7 fruit fly cellular contexts compared by ENCODE assay signal in the genomic region with DNA sequence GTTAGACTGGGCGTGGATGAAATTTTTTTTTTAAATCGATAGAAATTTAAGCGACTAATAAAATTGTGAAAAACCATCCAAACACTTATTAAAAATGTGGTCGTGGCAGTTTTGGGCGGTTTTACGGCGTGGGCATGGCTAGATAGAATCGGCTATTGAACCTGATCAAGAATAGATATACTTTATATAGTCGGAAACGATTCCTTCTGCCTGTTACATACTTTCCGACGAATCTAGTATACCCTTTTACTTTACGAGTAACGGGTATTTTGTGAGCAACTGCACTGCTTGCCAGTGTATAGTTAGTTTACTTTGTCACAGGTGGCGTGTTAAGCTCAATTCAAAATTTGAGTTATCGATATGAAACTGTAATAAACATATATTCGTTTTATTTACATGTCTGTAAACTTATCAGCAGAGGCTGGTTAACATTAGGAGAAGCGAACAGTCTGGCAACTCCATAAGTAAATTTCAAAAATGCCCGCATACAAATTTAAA.
A peak's percentile ranks its signal among the peaks of the same experiment; 100 is the strongest.
TF ChIP-seq lines count a peak whose summit lies in the region.

No protein-coding gene starts in this region.

- TF ChIP-seq CTCF in S2 (optimal IDR thresholded peaks at IDR 0.05; lab: Kevin White, UChicago), result peak; percentile 93 to 94
- TF ChIP-seq CTCF in whole organism, embryonic (GFP tag; optimal IDR thresholded peaks at IDR 0.05; lab: Kevin White, UChicago), result peak; percentile 96

TF ChIP-seq in whole organism, 6 proteins besides CTCF, POLR2A, EP300 and RAD21:
- TF ChIP-seq psq (optimal IDR thresholded peaks at IDR 0.05; lab: Kevin White, UChicago) (no peak), CG8478 (optimal IDR thresholded peaks at IDR 0.05; lab: Kevin White, UChicago) (no peak), EcR (GFP tag; optimal IDR thresholded peaks at IDR 0.05; lab: Kevin White, UChicago) (no peak), usp (GFP tag; optimal IDR thresholded peaks at IDR 0.05; lab: Kevin White, UChicago) (no peak), pan (optimal IDR thresholded peaks at IDR 0.05; lab: Kevin White, UChicago) (peak; percentile 66)

TF ChIP-seq in whole organism, adult, 20 proteins besides CTCF, POLR2A, EP300 and RAD21 (continues in another document):
- TF ChIP-seq tj (GFP tag; optimal IDR thresholded peaks at IDR 0.05; lab: Kevin White, UChicago), result no peak
- TF ChIP-seq Clk (GFP tag; optimal IDR thresholded peaks at IDR 0.05; lab: Kevin White, UChicago), result no peak
- peak; percentile 98 for TF ChIP-seq cic (GFP tag; optimal IDR thresholded peaks at IDR 0.05; lab: Kevin White, UChicago)
- peak; percentile 2 for TF ChIP-seq CG5204 (GFP tag; optimal IDR thresholded peaks at IDR 0.05; lab: Kevin White, UChicago)
- TF ChIP-seq Hr96 (GFP tag; optimal IDR thresholded peaks at IDR 0.05; lab: Kevin White, UChicago), result peak; percentile 66
- TF ChIP-seq Crg-1 (GFP tag; optimal IDR thresholded peaks at IDR 0.05; lab: Kevin White, UChicago), result peak; percentile 31
- TF ChIP-seq Mnt (GFP tag; optimal IDR thresholded peaks at IDR 0.05; lab: Kevin White, UChicago), result peak; percentile 47
- peak; percentile 19 for TF ChIP-seq CG14711 (tag; optimal IDR thresholded peaks at IDR 0.05; lab: Kevin White, UChicago)
- TF ChIP-seq kay (GFP tag; lab: Kevin White, UChicago; ENCODE audit: borderline replicate concordance), result peak; percentile 78
- peak; percentile 23 for TF ChIP-seq toe (GFP tag; optimal IDR thresholded peaks at IDR 0.05; lab: Kevin White, UChicago)
- no peak for TF ChIP-seq CG33017 (tag; optimal IDR thresholded peaks at IDR 0.05; lab: Kevin White, UChicago)
- no peak for TF ChIP-seq CG7045 (GFP tag; optimal IDR thresholded peaks at IDR 0.05; lab: Kevin White, UChicago)
- TF ChIP-seq CG1620 (GFP tag; optimal IDR thresholded peaks at IDR 0.05; lab: Kevin White, UChicago), result peak; percentile 13
- peak; percentile 18 for TF ChIP-seq pad (GFP tag; optimal IDR thresholded peaks at IDR 0.05; lab: Kevin White, UChicago)
- peak; percentile 44 for TF ChIP-seq CG11617 (GFP tag; optimal IDR thresholded peaks at IDR 0.05; lab: Kevin White, UChicago)
- TF ChIP-seq bab1 (GFP tag; optimal IDR thresholded peaks at IDR 0.05; lab: Kevin White, UChicago), result peak; percentile 72

TF ChIP-seq in whole organism, embryonic, 481 proteins besides CTCF, POLR2A, EP300 and RAD21 (continues in another document):
- peak; percentile 65 for TF ChIP-seq slbo (GFP tag; IDR thresholded peaks at IDR 0.05; lab: Robert Waterston, UW)
- peak; percentile 43; the same call in 2 of the 3 replicates for TF ChIP-seq tgo (GFP tag; IDR thresholded peaks at IDR 0.05; lab: Robert Waterston, UW)
- peak; percentile 12 for TF ChIP-seq gsb-n (tag; optimal IDR thresholded peaks at IDR 0.05; lab: Kevin White, UChicago)
- peak; percentile 79 for TF ChIP-seq Myb (GFP tag; optimal IDR thresholded peaks at IDR 0.05; lab: Kevin White, UChicago)
- TF ChIP-seq Bdp1 (GFP tag; optimal IDR thresholded peaks at IDR 0.05; lab: Kevin White, UChicago), result no peak
- no peak for TF ChIP-seq vfl (GFP tag; optimal IDR thresholded peaks at IDR 0.05; lab: Kevin White, UChicago)
- no peak for TF ChIP-seq Awh (GFP tag; IDR thresholded peaks at IDR 0.05; lab: Robert Waterston, UW)
- peak; percentile 58; the same call in 1 of the 2 replicates for TF ChIP-seq tna (GFP tag; IDR thresholded peaks at IDR 0.05; lab: Robert Waterston, UW; ENCODE audit: partially characterized antibody)
- peak; percentile 66; the same call in 2 of the 3 replicates for TF ChIP-seq zfh1 (GFP tag; IDR thresholded peaks at IDR 0.05; lab: Robert Waterston, UW)
- TF ChIP-seq Eip74EF (GFP tag; optimal IDR thresholded peaks at IDR 0.05; lab: Kevin White, UChicago), result peak in 1 of 2 experiments; percentile 50
- peak; percentile 66 for TF ChIP-seq lmd (GFP tag; IDR thresholded peaks at IDR 0.05; lab: Robert Waterston, UW)
- TF ChIP-seq Pdp1 (GFP tag; optimal IDR thresholded peaks at IDR 0.05; lab: Kevin White, UChicago), result peak; percentile 64 to 68
- TF ChIP-seq CG10431 (GFP tag; optimal IDR thresholded peaks at IDR 0.05; lab: Kevin White, UChicago), result no peak
- no peak for TF ChIP-seq CG12104 (GFP tag; optimal IDR thresholded peaks at IDR 0.05; lab: Kevin White, UChicago)
- TF ChIP-seq Oaz (GFP tag; IDR thresholded peaks at IDR 0.05; lab: Robert Waterston, UW), result no peak; the same call in 1 of the 2 replicates

TF ChIP-seq in whole organism, prepupa, 60 proteins besides CTCF, POLR2A, EP300 and RAD21 (continues in another document):
- TF ChIP-seq fkh (GFP tag; optimal IDR thresholded peaks at IDR 0.05; lab: Kevin White, UChicago) (peak; percentile 39), acj6 (GFP tag; optimal IDR thresholded peaks at IDR 0.05; lab: Kevin White, UChicago) (peak; percentile 43), CG6163 (GFP tag; IDR thresholded peaks at IDR 0.05; lab: Robert Waterston, UW) (peak; percentile 58; the same call in 2 of the 3 replicates), net (GFP tag; optimal IDR thresholded peaks at IDR 0.05; lab: Kevin White, UChicago) (no peak), Sox15 (GFP tag; optimal IDR thresholded peaks at IDR 0.05; lab: Kevin White, UChicago) (no peak), CG11762 (GFP tag; optimal IDR thresholded peaks at IDR 0.05; lab: Kevin White, UChicago; ENCODE audit: insufficient read depth) (peak; percentile 20), CG15336 (GFP tag; IDR thresholded peaks at IDR 0.05; lab: Robert Waterston, UW) (peak; percentile 60), lz (GFP tag; optimal IDR thresholded peaks at IDR 0.05; lab: Kevin White, UChicago) (peak; percentile 57), dac (GFP tag; optimal IDR thresholded peaks at IDR 0.05; lab: Kevin White, UChicago) (no peak), Eip93F (GFP tag; optimal IDR thresholded peaks at IDR 0.05; lab: Kevin White, UChicago) (no peak), spab (GFP tag; optimal IDR thresholded peaks at IDR 0.05; lab: Kevin White, UChicago) (no peak), CG34406 (GFP tag; optimal IDR thresholded peaks at IDR 0.05; lab: Kevin White, UChicago) (peak; percentile 5), CG3032 (tag; optimal IDR thresholded peaks at IDR 0.05; lab: Kevin White, UChicago) (peak; percentile 82), Smox (GFP tag; optimal IDR thresholded peaks at IDR 0.05; lab: Kevin White, UChicago) (peak; percentile 43), svp (GFP tag; lab: Kevin White, UChicago) (peak; percentile 85), CG6854 (GFP tag; optimal IDR thresholded peaks at IDR 0.05; lab: Kevin White, UChicago) (no peak), Met (GFP tag; optimal IDR thresholded peaks at IDR 0.05; lab: Kevin White, UChicago) (peak; percentile 59)

TF ChIP-seq in whole organism, pupa, 21 proteins besides CTCF, POLR2A, EP300 and RAD21 (continues in another document):
- TF ChIP-seq Ets98B (GFP tag; IDR thresholded peaks at IDR 0.05; lab: Robert Waterston, UW), result peak; percentile 57
- TF ChIP-seq CG13204 (GFP tag; optimal IDR thresholded peaks at IDR 0.05; lab: Kevin White, UChicago), result no peak
- no peak for TF ChIP-seq CG10348 (GFP tag; IDR thresholded peaks at IDR 0.05; lab: Robert Waterston, UW)
- TF ChIP-seq rn (GFP tag; IDR thresholded peaks at IDR 0.05; lab: Robert Waterston, UW), result no peak
- no peak for TF ChIP-seq gl (tag; optimal IDR thresholded peaks at IDR 0.05; lab: Kevin White, UChicago)
- peak; percentile 65 for TF ChIP-seq Snoo (tag; optimal IDR thresholded peaks at IDR 0.05; lab: Kevin White, UChicago)
- TF ChIP-seq CG12605 (GFP tag; IDR thresholded peaks at IDR 0.05; lab: Robert Waterston, UW), result peak; percentile 33; the same call in 1 of the 2 replicates
- peak; percentile 21 for TF ChIP-seq CG17806 (tag; optimal IDR thresholded peaks at IDR 0.05; lab: Kevin White, UChicago)
- TF ChIP-seq CG15710 (tag; optimal IDR thresholded peaks at IDR 0.05; lab: Kevin White, UChicago), result peak; percentile 9
- peak; percentile 12 for TF ChIP-seq CG9948 (tag; optimal IDR thresholded peaks at IDR 0.05; lab: Kevin White, UChicago)
- TF ChIP-seq D1 (tag; optimal IDR thresholded peaks at IDR 0.05; lab: Kevin White, UChicago), result no peak
- TF ChIP-seq CG34367 (tag; optimal IDR thresholded peaks at IDR 0.05; lab: Kevin White, UChicago), result no peak
- TF ChIP-seq CG14655 (GFP tag; optimal IDR thresholded peaks at IDR 0.05; lab: Kevin White, UChicago), result no peak
- peak; percentile 29; the same call in 1 of the 3 replicates for TF ChIP-seq fd96Ca (GFP tag; IDR thresholded peaks at IDR 0.05; lab: Robert Waterston, UW)
- TF ChIP-seq CG32121 (GFP tag; IDR thresholded peaks at IDR 0.05; lab: Robert Waterston, UW), result peak; percentile 40; the same call in 1 of the 2 replicates
- no peak for TF ChIP-seq CG8301 (tag; optimal IDR thresholded peaks at IDR 0.05; lab: Kevin White, UChicago)
- TF ChIP-seq CG8159 (tag; optimal IDR thresholded peaks at IDR 0.05; lab: Kevin White, UChicago), result peak; percentile 25
- peak; percentile 35 for TF ChIP-seq Pif1B (GFP tag; optimal IDR thresholded peaks at IDR 0.05; lab: Kevin White, UChicago)

TF ChIP-seq in whole organism, wandering third instar larva, 38 proteins besides CTCF, POLR2A, EP300 and RAD21 (continues in another document):
- TF ChIP-seq br (GFP tag; optimal IDR thresholded peaks at IDR 0.05; lab: Kevin White, UChicago), result peak; percentile 10
- TF ChIP-seq Rel (GFP tag; optimal IDR thresholded peaks at IDR 0.05; lab: Kevin White, UChicago), result no peak
- TF ChIP-seq Rel (tag; optimal IDR thresholded peaks at IDR 0.05; lab: Kevin White, UChicago), result peak; percentile 8
- peak; percentile 68 for TF ChIP-seq tai (GFP tag; optimal IDR thresholded peaks at IDR 0.05; lab: Kevin White, UChicago)
- no peak for TF ChIP-seq N (GFP tag; optimal IDR thresholded peaks at IDR 0.05; lab: Kevin White, UChicago)
- TF ChIP-seq Hr78 (GFP tag; optimal IDR thresholded peaks at IDR 0.05; lab: Kevin White, UChicago), result no peak
- TF ChIP-seq Hr83 (GFP tag; optimal IDR thresholded peaks at IDR 0.05; lab: Kevin White, UChicago; ENCODE audit: poor library complexity, severe bottlenecking), result peak; percentile 0
- TF ChIP-seq h (GFP tag; optimal IDR thresholded peaks at IDR 0.05; lab: Kevin White, UChicago), result peak; percentile 22
- no peak for TF ChIP-seq OdsH (GFP tag; optimal IDR thresholded peaks at IDR 0.05; lab: Kevin White, UChicago)
- peak; percentile 5 for TF ChIP-seq Jra (GFP tag; optimal IDR thresholded peaks at IDR 0.05; lab: Kevin White, UChicago)
- no peak for TF ChIP-seq GATAd (GFP tag; optimal IDR thresholded peaks at IDR 0.05; lab: Kevin White, UChicago)
- no peak for TF ChIP-seq Dif (GFP tag; optimal IDR thresholded peaks at IDR 0.05; lab: Kevin White, UChicago; ENCODE audit: partially characterized antibody)
- peak; percentile 53 for TF ChIP-seq pan (optimal IDR thresholded peaks at IDR 0.05; lab: Kevin White, UChicago)
- peak; percentile 38 for TF ChIP-seq HLH106 (tag; optimal IDR thresholded peaks at IDR 0.05; lab: Kevin White, UChicago)
- TF ChIP-seq Myc (optimal IDR thresholded peaks at IDR 0.05; lab: Kevin White, UChicago), result peak; percentile 48
- TF ChIP-seq ey (GFP tag; optimal IDR thresholded peaks at IDR 0.05; lab: Kevin White, UChicago), result peak; percentile 69
- peak; percentile 34 for TF ChIP-seq rgr (GFP tag; optimal IDR thresholded peaks at IDR 0.05; lab: Kevin White, UChicago)
- peak; percentile 8 to 78 for TF ChIP-seq foxo (GFP tag; optimal IDR thresholded peaks at IDR 0.05; lab: Kevin White, UChicago)
- TF ChIP-seq Sp1 (GFP tag; optimal IDR thresholded peaks at IDR 0.05; lab: Kevin White, UChicago), result peak; percentile 5
- TF ChIP-seq jim (GFP tag; optimal IDR thresholded peaks at IDR 0.05; lab: Kevin White, UChicago), result no peak
